Worm (Caenorhabditis elegans) whole organism, L2 larva: Measurements from ENCODE around the gene clpf-1.
A peak's percentile ranks its signal among the peaks of the same experiment; 100 is the strongest.

Source experiments
- C34F6.9 ChIP-seq: fragments of 150-350 bp; optimal IDR thresholded peaks from 2 replicates; lab custom pipeline; 2014; ENCODE audit warnings: missing biosample characterization, missing genetic modification characterization
- F13H6.1 ChIP-seq: sonication (generic microtip); optimal IDR thresholded peaks from 2 replicates; lab custom pipeline; 2016; ENCODE audit warnings: missing genetic modification characterization, missing compliant biosample characterization
- R02D3.7 ChIP-seq: fragments of 150-350 bp; optimal IDR thresholded peaks from 2 replicates; lab custom pipeline; 2014; ENCODE audit warnings: missing biosample characterization, missing genetic modification characterization
- Y55F3AM.14 ChIP-seq: fragments of 200-800 bp; sonication (Bioruptor generic); optimal IDR thresholded peaks from 2 replicates; lab custom pipeline; 2018; ENCODE audit warnings: mild to moderate bottlenecking, missing genetic modification characterization, missing compliant biosample characterization
- alr-1 ChIP-seq: fragments of 150-350 bp; optimal IDR thresholded peaks from 2 replicates; lab custom pipeline; 2014; ENCODE audit warnings: missing biosample characterization, missing genetic modification characterization
- ama-1 ChIP-seq: fragments of 150-350 bp; optimal IDR thresholded peaks from 2 replicates; lab custom pipeline; 2018; ENCODE audit warnings: inconsistent platforms
- blmp-1 ChIP-seq: sonication (generic microtip); optimal IDR thresholded peaks from 2 replicates; lab custom pipeline; 2017; ENCODE audit warnings: missing genetic modification characterization, mild to moderate bottlenecking, missing compliant biosample characterization, antibody characterized with exemption, moderate library complexity; ENCODE audit not compliant: insufficient read depth
- ceh-16 ChIP-seq: fragments of 150-350 bp; optimal IDR thresholded peaks from 2 replicates; lab custom pipeline; 2014; ENCODE audit warnings: missing biosample characterization, missing genetic modification characterization
- crh-2 ChIP-seq: sonication (generic microtip); optimal IDR thresholded peaks from 2 replicates; lab custom pipeline; 2017; ENCODE audit warnings: missing biosample characterization, missing genetic modification characterization
- dmd-4 ChIP-seq: sonication (generic microtip); optimal IDR thresholded peaks from 2 replicates; lab custom pipeline; 2017; ENCODE audit warnings: missing biosample characterization, missing genetic modification characterization
- egl-27 ChIP-seq: sonication (generic microtip); optimal IDR thresholded peaks from 3 replicates; lab custom pipeline; 2017; ENCODE audit warnings: missing biosample characterization, missing genetic modification reagents, missing genetic modification characterization
- elt-1 ChIP-seq: fragments of 150-350 bp; optimal IDR thresholded peaks from 2 replicates; lab custom pipeline; 2014; ENCODE audit warnings: missing biosample characterization, missing genetic modification characterization
- elt-3 ChIP-seq: sonication (generic microtip); optimal IDR thresholded peaks from 2 replicates; lab custom pipeline; 2017; ENCODE audit warnings: missing biosample characterization, missing genetic modification characterization
- fos-1 ChIP-seq: fragments of 150-350 bp; optimal IDR thresholded peaks from 2 replicates; lab custom pipeline; 2014; ENCODE audit warnings: missing biosample characterization, missing genetic modification characterization
- gmeb-1 ChIP-seq: fragments of 150-350 bp; optimal IDR thresholded peaks from 2 replicates; lab custom pipeline; 2014; ENCODE audit warnings: missing biosample characterization, missing genetic modification characterization
- lin-11 ChIP-seq: fragments of 150-350 bp; sonication (generic microtip); optimal IDR thresholded peaks from 2 replicates; lab custom pipeline; 2014; ENCODE audit warnings: missing biosample characterization, missing genetic modification characterization, inconsistent platforms, mixed read lengths
- lin-13 ChIP-seq: fragments of 150-350 bp; optimal IDR thresholded peaks from 2 replicates; lab custom pipeline; 2014; ENCODE audit warnings: missing biosample characterization, missing genetic modification reagents, missing genetic modification characterization
- lin-39 ChIP-seq: fragments of 150-350 bp; optimal IDR thresholded peaks from 2 replicates; lab custom pipeline; 2014; ENCODE audit warnings: missing biosample characterization, missing genetic modification reagents, missing genetic modification characterization
- lsy-2 ChIP-seq, 2 experiments: fragments of 150-350 bp in 1 of 2; sonication (generic microtip) in 1 of 2; optimal IDR thresholded peaks; 2 replicates each; lab custom pipeline; 2014 to 2017; ENCODE audit warnings: missing biosample characterization in 2 of 2, missing genetic modification characterization in 2 of 2
- mab-5 ChIP-seq: fragments of 150-350 bp; optimal IDR thresholded peaks from 2 replicates; lab custom pipeline; 2014; ENCODE audit warnings: missing biosample characterization, missing genetic modification characterization
- nhr-10 ChIP-seq: sonication (generic microtip); optimal IDR thresholded peaks from 2 replicates; lab custom pipeline; 2017; ENCODE audit warnings: missing biosample characterization, missing genetic modification characterization
- nhr-12 ChIP-seq: fragments of 150-350 bp; optimal IDR thresholded peaks from 2 replicates; lab custom pipeline; 2014; ENCODE audit warnings: missing biosample characterization, missing genetic modification characterization
- nhr-23 ChIP-seq: fragments of 150-350 bp; optimal IDR thresholded peaks from 2 replicates; lab custom pipeline; 2014; ENCODE audit warnings: missing biosample characterization, missing genetic modification reagents, missing genetic modification characterization
- nhr-237 ChIP-seq: fragments of 150-350 bp; optimal IDR thresholded peaks from 2 replicates; lab custom pipeline; 2014; ENCODE audit warnings: missing biosample characterization, missing genetic modification characterization
- nhr-25 ChIP-seq: fragments of 150-350 bp; sonication (generic microtip); optimal IDR thresholded peaks from 3 replicates; lab custom pipeline; 2014; ENCODE audit warnings: missing biosample characterization, missing genetic modification characterization
- nhr-6 ChIP-seq: fragments of 150-350 bp; optimal IDR thresholded peaks from 2 replicates; lab custom pipeline; 2014; ENCODE audit warnings: missing biosample characterization, missing genetic modification characterization
- peb-1 ChIP-seq: fragments of 150-350 bp; optimal IDR thresholded peaks from 2 replicates; lab custom pipeline; 2014; ENCODE audit warnings: missing biosample characterization, missing genetic modification characterization
- sem-4 ChIP-seq: fragments of 150-350 bp; optimal IDR thresholded peaks from 2 replicates; lab custom pipeline; 2014; ENCODE audit warnings: missing biosample characterization, missing genetic modification reagents, missing genetic modification characterization
- sma-3 ChIP-seq: sonication (generic microtip); optimal IDR thresholded peaks from 2 replicates; lab custom pipeline; 2016; ENCODE audit warnings: missing genetic modification reagents, missing genetic modification characterization, missing compliant biosample characterization
- sma-9 ChIP-seq, 2 experiments: fragments of 150-350 bp in 1 of 2; sonication (generic microtip) in 1 of 2; optimal IDR thresholded peaks; 2 replicates each; lab custom pipeline; 2014 to 2016; ENCODE audit warnings: missing genetic modification characterization in 2 of 2, mild to moderate bottlenecking in 1 of 2, missing biosample characterization in 1 of 2, missing compliant biosample characterization in 1 of 2, missing genetic modification reagents in 1 of 2, moderate library complexity in 1 of 2
- unc-55 ChIP-seq: fragments of 150-350 bp; sonication (generic microtip); optimal IDR thresholded peaks from 3 replicates; lab custom pipeline; 2014; ENCODE audit warnings: missing biosample characterization, missing genetic modification reagents, missing genetic modification characterization
- unc-62 ChIP-seq: fragments of 150-350 bp; optimal IDR thresholded peaks from 2 replicates; lab custom pipeline; 2014; ENCODE audit warnings: missing biosample characterization, missing genetic modification reagents, missing genetic modification characterization
- zag-1 ChIP-seq: fragments of 150-350 bp; optimal IDR thresholded peaks from 2 replicates; lab custom pipeline; 2014; ENCODE audit warnings: missing biosample characterization, missing genetic modification characterization
- ztf-1 ChIP-seq: fragments of 200-800 bp; sonication (Bioruptor generic); conservative IDR thresholded peaks from 2 replicates; pipeline ENCODE4 v1.3.6; 2022; ENCODE audit warnings: missing genetic modification characterization, missing compliant biosample characterization

The clpf-1 gene

DNA sequence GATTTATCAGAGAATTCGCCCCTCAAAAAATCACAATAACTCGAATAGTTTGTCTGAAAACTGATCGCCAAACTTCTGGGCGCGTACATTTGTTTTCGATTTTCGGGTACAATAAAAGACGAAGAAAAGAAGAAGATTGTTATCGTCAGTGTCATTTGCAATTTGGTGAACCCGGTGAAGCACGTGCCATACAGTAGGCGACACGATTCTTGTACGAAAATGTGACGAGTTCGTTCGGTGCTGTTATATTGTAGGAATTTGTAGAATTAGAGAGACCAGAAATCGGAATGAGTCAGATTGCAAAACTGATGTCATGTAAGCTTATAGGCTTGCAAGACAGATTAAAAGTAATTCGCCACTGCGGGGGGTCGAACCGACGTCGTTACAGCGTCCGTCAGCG lies 29.8 kb upstream of the clpf-1 start:
- TF ChIP-seq zag-1 (no peak), elt-3 (tag; lab: Kevin White, UChicago) (no peak), unc-55 (GFP tag; lab: Kevin White, UChicago) (no peak), nhr-23 (no peak), lin-13 (GFP tag; lab: Kevin White, UChicago) (no peak), fos-1 (no peak), nhr-12 (tag; lab: Kevin White, UChicago) (no peak), nhr-6 (tag; lab: Kevin White, UChicago) (no peak), sma-3 (peak; percentile 22), peb-1 (tag; lab: Kevin White, UChicago) (no peak), sem-4 (tag; lab: Kevin White, UChicago) (no peak), nhr-25 (tag; lab: Kevin White, UChicago) (peak; percentile 61), Y55F3AM.14 (GFP tag; lab: Kevin White, UChicago) (no peak), alr-1 (tag; lab: Kevin White, UChicago) (no peak), sma-9 (GFP tag; optimal IDR thresholded peaks at IDR 0.05; lab: Kevin White, UChicago) (peak; percentile 27), sma-9 (tag; optimal IDR thresholded peaks at IDR 0.05; lab: Kevin White, UChicago) (no peak), lin-39 (tag; lab: Kevin White, UChicago) (no peak), ceh-16 (no peak), lsy-2 (tag; optimal IDR thresholded peaks at IDR 0.05; lab: Kevin White, UChicago) (no peak), ama-1 (lab: Kevin White, UChicago) (no peak), elt-1 (tag; lab: Kevin White, UChicago) (no peak), lin-11 (tag; lab: Kevin White, UChicago) (no peak), nhr-10 (tag; lab: Kevin White, UChicago) (no peak), F13H6.1 (no peak), dmd-4 (no peak), R02D3.7 (tag; lab: Kevin White, UChicago) (no peak), unc-62 (GFP tag; lab: Kevin White, UChicago) (no peak)

DNA sequence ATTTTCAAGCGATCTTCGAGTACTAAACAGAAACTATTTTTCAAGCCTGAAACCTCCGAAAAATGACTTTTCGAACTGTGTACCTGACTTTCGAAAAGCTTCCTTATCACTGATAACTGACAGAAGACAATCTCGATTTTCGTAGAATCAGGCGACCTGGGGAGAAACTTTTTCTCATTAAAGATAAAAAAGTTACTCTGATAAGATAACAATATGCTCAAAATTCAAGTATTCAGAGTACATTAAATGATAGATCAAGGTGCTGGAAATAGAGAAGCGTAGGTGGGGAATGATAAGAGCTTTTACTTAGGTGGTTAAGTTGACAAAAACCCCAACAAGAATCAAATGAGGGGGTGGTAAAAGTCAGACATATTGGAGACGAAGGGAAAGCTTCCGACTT lies 27.5 kb upstream of the clpf-1 start, which contains the start of gene prk-2:
prk-2 (minus strand) TSS at position 156 of the 400 bp plus-strand sequence.
- TF ChIP-seq egl-27 (tag; lab: Kevin White, UChicago) (peak; percentile 57), fos-1 (peak; percentile 90), dmd-4 (no peak), sma-9 (GFP tag; optimal IDR thresholded peaks at IDR 0.05; lab: Kevin White, UChicago) (peak; percentile 66), sma-9 (tag; optimal IDR thresholded peaks at IDR 0.05; lab: Kevin White, UChicago) (no peak), sma-3 (peak; percentile 22), gmeb-1 (tag; lab: Kevin White, UChicago) (peak; percentile 18), nhr-237 (no peak), nhr-23 (no peak), blmp-1 (tag; lab: Kevin White, UChicago) (no peak), crh-2 (tag; lab: Kevin White, UChicago) (peak; percentile 19), nhr-25 (tag; lab: Kevin White, UChicago) (no peak)
- TF ChIP-seq, all 48 proteins: peak for 6

DNA sequence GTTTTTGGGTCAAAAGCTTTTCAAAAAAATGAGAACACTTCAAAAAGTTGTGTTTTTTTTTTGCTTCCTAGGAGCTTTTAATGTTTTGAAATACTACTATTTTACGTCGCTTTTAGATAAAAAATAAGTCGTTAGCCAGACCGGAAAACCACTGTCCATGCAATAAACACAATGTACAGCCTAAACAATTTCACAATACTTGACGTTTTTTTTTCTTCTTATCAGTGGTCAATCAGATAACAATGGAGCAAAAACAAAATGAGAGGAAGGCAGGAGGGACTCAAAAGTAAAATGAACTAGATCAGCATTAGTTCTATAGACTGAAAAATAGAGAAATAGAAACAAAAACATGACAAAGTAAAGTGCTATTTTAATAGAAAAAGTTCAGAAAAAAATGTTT lies 26.8 kb upstream of the clpf-1 start:
- no peak for TF ChIP-seq ztf-1 (GFP tag; lab: Robert Waterston, UW)
- TF ChIP-seq fos-1 = peak; percentile 23

DNA sequence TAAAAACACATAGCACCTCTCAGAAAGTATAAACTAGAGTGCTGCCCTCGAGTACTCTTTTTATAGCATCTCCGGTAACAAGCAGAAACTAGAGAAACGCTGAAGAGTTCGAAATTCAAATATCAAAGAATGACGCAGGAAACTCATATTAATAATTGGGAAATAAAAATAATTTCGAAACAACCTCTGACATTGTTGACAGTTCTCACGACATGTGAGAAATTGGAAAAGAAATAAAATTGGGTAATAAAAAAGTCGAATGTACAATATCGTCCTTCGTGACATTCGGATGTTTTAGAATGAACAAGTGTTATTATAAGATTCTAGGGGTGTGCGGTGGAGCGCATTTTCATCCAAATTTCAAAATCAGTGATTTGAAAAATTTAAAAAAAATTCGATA lies 25.3 kb upstream of the clpf-1 start:
- no peak for TF ChIP-seq ceh-16
- TF ChIP-seq sma-9 (GFP tag; optimal IDR thresholded peaks at IDR 0.05; lab: Kevin White, UChicago) = no peak
- no peak for TF ChIP-seq sma-9 (tag; optimal IDR thresholded peaks at IDR 0.05; lab: Kevin White, UChicago)

DNA sequence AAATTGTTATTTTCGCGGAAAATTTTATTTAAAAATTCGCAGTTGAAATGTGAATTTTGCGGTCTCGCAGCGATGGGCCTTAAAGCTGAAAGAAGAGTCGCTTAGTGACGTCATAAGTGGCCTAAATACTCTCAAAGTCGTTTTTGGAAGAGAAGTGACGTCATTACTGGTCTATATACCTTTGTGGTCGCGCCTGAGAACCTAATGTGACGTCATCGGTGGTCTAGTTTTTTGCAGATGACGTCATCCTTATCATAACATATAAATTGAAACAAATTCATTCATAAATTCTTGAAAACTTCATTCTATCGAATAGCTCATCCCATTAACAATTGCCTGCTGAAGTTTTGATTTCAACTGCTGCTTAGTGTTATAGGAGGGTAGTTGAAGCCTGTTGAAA lies 20.4 kb upstream of the clpf-1 start:
- TF ChIP-seq sem-4 (tag; lab: Kevin White, UChicago) = no peak
- no peak for TF ChIP-seq crh-2 (tag; lab: Kevin White, UChicago)
- TF ChIP-seq mab-5 = no peak
- no peak for TF ChIP-seq C34F6.9 (tag; lab: Kevin White, UChicago)
- TF ChIP-seq, all 48 proteins: peak for 0
